Fruit fly (Drosophila melanogaster) whole organism, pupa: Measurements from ENCODE around the gene Polr2D.

Experiments used
- CG13204 ChIP-seq: fragments of 200-800 bp; sonication (Bioruptor generic); optimal IDR thresholded peaks from 2 replicates; lab custom pipeline; 2018; ENCODE audit warnings: missing biosample characterization, mild to moderate bottlenecking, missing genetic modification characterization, moderate library complexity
- CG15710 ChIP-seq: fragments of 200-800 bp; sonication (Bioruptor generic); optimal IDR thresholded peaks from 2 replicates; lab custom pipeline; 2018; ENCODE audit warnings: missing biosample characterization, mild to moderate bottlenecking, missing genetic modification characterization, moderate library complexity
- CG32121 ChIP-seq: fragments of 200-800 bp; sonication (Bioruptor generic); IDR thresholded peaks from 2 replicates; pipeline ENCODE4 v1.3.6; 2022; ENCODE audit warnings: missing biosample characterization, missing genetic modification characterization
- CG34367 ChIP-seq: fragments of 200-800 bp; sonication (Bioruptor generic); optimal IDR thresholded peaks from 2 replicates; lab custom pipeline; 2018; ENCODE audit warnings: missing biosample characterization, mild to moderate bottlenecking, missing genetic modification characterization
- EcR ChIP-seq: fragments of 200-800 bp; sonication (Bioruptor generic); optimal IDR thresholded peaks from 3 replicates; lab custom pipeline; 2019; ENCODE audit warnings: missing biosample characterization, missing genetic modification characterization, mild to moderate bottlenecking, moderate library complexity, missing genetic modification reagents
- fd96Ca ChIP-seq: fragments of 200-800 bp; sonication (Bioruptor generic); IDR thresholded peaks from 3 replicates; pipeline ENCODE4 v1.3.6; 2022; ENCODE audit warnings: missing biosample characterization, missing genetic modification characterization

- TF ChIP-seq CG32121: no peak
- TF ChIP-seq CG34367 (tag; lab: Kevin White, UChicago): no peak
- TF ChIP-seq fd96Ca: no peak
- TF ChIP-seq CG13204 (GFP tag; lab: Kevin White, UChicago): no peak
- no peak for TF ChIP-seq EcR (GFP tag; lab: Kevin White, UChicago)
- no peak for TF ChIP-seq CG15710 (tag; lab: Kevin White, UChicago)
These were observed 37.1 kb upstream of the Polr2D start for dm6 chr3R:18292371-18292770.
